Worm (Caenorhabditis elegans) whole organism, L2 larva: ENCODE results near the gene ins-4.

ENCODE experiments used
- F13H6.1 ChIP-seq: sonication (generic microtip); optimal IDR thresholded peaks from 2 replicates; lab custom pipeline; 2016; ENCODE audit warnings: missing genetic modification characterization, missing compliant biosample characterization
- Y55F3AM.14 ChIP-seq: fragments of 200-800 bp; sonication (Bioruptor generic); optimal IDR thresholded peaks from 2 replicates; lab custom pipeline; 2018; ENCODE audit warnings: mild to moderate bottlenecking, missing genetic modification characterization, missing compliant biosample characterization
- alr-1 ChIP-seq: fragments of 150-350 bp; optimal IDR thresholded peaks from 2 replicates; lab custom pipeline; 2014; ENCODE audit warnings: missing biosample characterization, missing genetic modification characterization
- aly-2 ChIP-seq: fragments of 150-350 bp; optimal IDR thresholded peaks from 2 replicates; lab custom pipeline; 2014; ENCODE audit warnings: missing biosample characterization, missing genetic modification characterization
- ama-1 ChIP-seq: fragments of 150-350 bp; optimal IDR thresholded peaks from 2 replicates; lab custom pipeline; 2018; ENCODE audit warnings: inconsistent platforms
- blmp-1 ChIP-seq: sonication (generic microtip); optimal IDR thresholded peaks from 2 replicates; lab custom pipeline; 2017; ENCODE audit warnings: missing genetic modification characterization, mild to moderate bottlenecking, missing compliant biosample characterization, antibody characterized with exemption, moderate library complexity; ENCODE audit not compliant: insufficient read depth
- ceh-16 ChIP-seq: fragments of 150-350 bp; optimal IDR thresholded peaks from 2 replicates; lab custom pipeline; 2014; ENCODE audit warnings: missing biosample characterization, missing genetic modification characterization
- ceh-82 ChIP-seq: fragments of 150-350 bp; optimal IDR thresholded peaks from 2 replicates; lab custom pipeline; 2014; ENCODE audit warnings: missing biosample characterization, missing genetic modification characterization
- crh-2 ChIP-seq: sonication (generic microtip); optimal IDR thresholded peaks from 2 replicates; lab custom pipeline; 2017; ENCODE audit warnings: missing biosample characterization, missing genetic modification characterization
- dmd-4 ChIP-seq: sonication (generic microtip); optimal IDR thresholded peaks from 2 replicates; lab custom pipeline; 2017; ENCODE audit warnings: missing biosample characterization, missing genetic modification characterization
- egl-27 ChIP-seq: sonication (generic microtip); optimal IDR thresholded peaks from 3 replicates; lab custom pipeline; 2017; ENCODE audit warnings: missing biosample characterization, missing genetic modification reagents, missing genetic modification characterization
- elt-1 ChIP-seq: fragments of 150-350 bp; optimal IDR thresholded peaks from 2 replicates; lab custom pipeline; 2014; ENCODE audit warnings: missing biosample characterization, missing genetic modification characterization
- elt-3 ChIP-seq: sonication (generic microtip); optimal IDR thresholded peaks from 2 replicates; lab custom pipeline; 2017; ENCODE audit warnings: missing biosample characterization, missing genetic modification characterization
- fos-1 ChIP-seq: fragments of 150-350 bp; optimal IDR thresholded peaks from 2 replicates; lab custom pipeline; 2014; ENCODE audit warnings: missing biosample characterization, missing genetic modification characterization
- gmeb-1 ChIP-seq: fragments of 150-350 bp; optimal IDR thresholded peaks from 2 replicates; lab custom pipeline; 2014; ENCODE audit warnings: missing biosample characterization, missing genetic modification characterization
- lin-13 ChIP-seq: fragments of 150-350 bp; optimal IDR thresholded peaks from 2 replicates; lab custom pipeline; 2014; ENCODE audit warnings: missing biosample characterization, missing genetic modification reagents, missing genetic modification characterization
- lin-39 ChIP-seq: fragments of 150-350 bp; optimal IDR thresholded peaks from 2 replicates; lab custom pipeline; 2014; ENCODE audit warnings: missing biosample characterization, missing genetic modification reagents, missing genetic modification characterization
- lsy-2 ChIP-seq, 2 experiments: fragments of 150-350 bp in 1 of 2; sonication (generic microtip) in 1 of 2; optimal IDR thresholded peaks; 2 replicates each; lab custom pipeline; 2014 to 2017; ENCODE audit warnings: missing biosample characterization in 2 of 2, missing genetic modification characterization in 2 of 2
- mdl-1 ChIP-seq, 2 experiments: fragments of 150-350 bp in 1 of 2; sonication (generic microtip) in 1 of 2; optimal IDR thresholded peaks; 2 replicates each; lab custom pipeline; 2017; ENCODE audit warnings: missing biosample characterization in 2 of 2, missing genetic modification characterization in 2 of 2
- nhr-10 ChIP-seq: sonication (generic microtip); optimal IDR thresholded peaks from 2 replicates; lab custom pipeline; 2017; ENCODE audit warnings: missing biosample characterization, missing genetic modification characterization
- nhr-11 ChIP-seq: fragments of 150-350 bp; optimal IDR thresholded peaks from 2 replicates; lab custom pipeline; 2014; ENCODE audit warnings: missing biosample characterization, missing genetic modification characterization
- nhr-129 ChIP-seq: fragments of 150-350 bp; optimal IDR thresholded peaks from 2 replicates; lab custom pipeline; 2014; ENCODE audit warnings: missing biosample characterization, missing genetic modification characterization
- nhr-23 ChIP-seq: fragments of 150-350 bp; optimal IDR thresholded peaks from 2 replicates; lab custom pipeline; 2014; ENCODE audit warnings: missing biosample characterization, missing genetic modification reagents, missing genetic modification characterization
- nhr-237 ChIP-seq: fragments of 150-350 bp; optimal IDR thresholded peaks from 2 replicates; lab custom pipeline; 2014; ENCODE audit warnings: missing biosample characterization, missing genetic modification characterization
- nhr-25 ChIP-seq: fragments of 150-350 bp; sonication (generic microtip); optimal IDR thresholded peaks from 3 replicates; lab custom pipeline; 2014; ENCODE audit warnings: missing biosample characterization, missing genetic modification characterization
- nhr-6 ChIP-seq: fragments of 150-350 bp; optimal IDR thresholded peaks from 2 replicates; lab custom pipeline; 2014; ENCODE audit warnings: missing biosample characterization, missing genetic modification characterization
- nhr-77 ChIP-seq: fragments of 150-350 bp; optimal IDR thresholded peaks from 2 replicates; lab custom pipeline; 2014; ENCODE audit warnings: missing biosample characterization, missing genetic modification characterization
- peb-1 ChIP-seq: fragments of 150-350 bp; optimal IDR thresholded peaks from 2 replicates; lab custom pipeline; 2014; ENCODE audit warnings: missing biosample characterization, missing genetic modification characterization
- sem-4 ChIP-seq: fragments of 150-350 bp; optimal IDR thresholded peaks from 2 replicates; lab custom pipeline; 2014; ENCODE audit warnings: missing biosample characterization, missing genetic modification reagents, missing genetic modification characterization
- skn-1 ChIP-seq: sonication (generic microtip); optimal IDR thresholded peaks from 2 replicates; lab custom pipeline; 2017; ENCODE audit warnings: missing biosample characterization, missing genetic modification characterization
- sma-3 ChIP-seq: sonication (generic microtip); optimal IDR thresholded peaks from 2 replicates; lab custom pipeline; 2016; ENCODE audit warnings: missing genetic modification reagents, missing genetic modification characterization, missing compliant biosample characterization
- sma-9 ChIP-seq, 2 experiments: fragments of 150-350 bp in 1 of 2; sonication (generic microtip) in 1 of 2; optimal IDR thresholded peaks; 2 replicates each; lab custom pipeline; 2014 to 2016; ENCODE audit warnings: missing genetic modification characterization in 2 of 2, mild to moderate bottlenecking in 1 of 2, missing biosample characterization in 1 of 2, missing compliant biosample characterization in 1 of 2, missing genetic modification reagents in 1 of 2, moderate library complexity in 1 of 2
- snpc-4 ChIP-seq: fragments of 150-350 bp; optimal IDR thresholded peaks from 2 replicates; lab custom pipeline; 2014; ENCODE audit warnings: missing biosample characterization, missing genetic modification characterization
- unc-39 ChIP-seq: fragments of 150-350 bp; optimal IDR thresholded peaks from 2 replicates; lab custom pipeline; 2014; ENCODE audit warnings: missing biosample characterization, missing genetic modification characterization
- unc-55 ChIP-seq: fragments of 150-350 bp; sonication (generic microtip); optimal IDR thresholded peaks from 3 replicates; lab custom pipeline; 2014; ENCODE audit warnings: missing biosample characterization, missing genetic modification reagents, missing genetic modification characterization
- unc-62 ChIP-seq: fragments of 150-350 bp; optimal IDR thresholded peaks from 2 replicates; lab custom pipeline; 2014; ENCODE audit warnings: missing biosample characterization, missing genetic modification reagents, missing genetic modification characterization
- zag-1 ChIP-seq: fragments of 150-350 bp; optimal IDR thresholded peaks from 2 replicates; lab custom pipeline; 2014; ENCODE audit warnings: missing biosample characterization, missing genetic modification characterization
- ztf-1 ChIP-seq: fragments of 200-800 bp; sonication (Bioruptor generic); conservative IDR thresholded peaks from 2 replicates; pipeline ENCODE4 v1.3.6; 2022; ENCODE audit warnings: missing genetic modification characterization, missing compliant biosample characterization
- ztf-11 ChIP-seq: sonication (generic microtip); optimal IDR thresholded peaks from 2 replicates; lab custom pipeline; 2017; ENCODE audit warnings: missing biosample characterization, missing genetic modification characterization
- ztf-4 ChIP-seq: fragments of 150-350 bp; optimal IDR thresholded peaks from 2 replicates; lab custom pipeline; 2014; ENCODE audit warnings: missing biosample characterization, missing genetic modification characterization

ins-4 gene

DNA sequence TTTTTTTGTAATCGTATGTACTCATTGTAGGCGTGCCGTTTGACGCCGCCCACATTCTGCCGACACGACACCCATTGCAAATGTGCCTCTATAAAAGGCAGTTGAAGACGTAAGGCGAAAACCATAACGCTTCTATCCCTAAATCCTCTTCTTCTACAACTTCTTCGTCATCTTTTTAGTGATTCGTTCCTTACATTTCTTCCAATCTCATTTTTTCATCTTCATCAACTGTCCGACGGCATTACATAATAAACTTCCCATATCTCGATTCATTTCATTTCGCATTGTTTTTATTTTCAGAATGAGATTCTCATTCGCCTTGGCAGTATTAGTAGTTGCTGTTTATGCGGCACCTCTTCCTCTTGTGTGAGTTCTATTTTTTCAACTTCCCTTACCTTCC lies 24.2 kb downstream of the ins-4 start, which contains the start of gene ZK84.1:
ZK84.1 (plus strand) TSS at position 301 of the 400 bp plus-strand sequence.
- no peak for TF ChIP-seq ztf-4 (tag; lab: Kevin White, UChicago)
- TF ChIP-seq crh-2 (tag; lab: Kevin White, UChicago) = no peak
- no peak for TF ChIP-seq nhr-25 (tag; lab: Kevin White, UChicago)
- no peak for TF ChIP-seq peb-1 (tag; lab: Kevin White, UChicago)
- TF ChIP-seq alr-1 (tag; lab: Kevin White, UChicago) = no peak
- no peak for TF ChIP-seq lsy-2 (tag; optimal IDR thresholded peaks at IDR 0.05; lab: Kevin White, UChicago)
- no peak for TF ChIP-seq nhr-6 (tag; lab: Kevin White, UChicago)
- no peak for TF ChIP-seq gmeb-1

DNA sequence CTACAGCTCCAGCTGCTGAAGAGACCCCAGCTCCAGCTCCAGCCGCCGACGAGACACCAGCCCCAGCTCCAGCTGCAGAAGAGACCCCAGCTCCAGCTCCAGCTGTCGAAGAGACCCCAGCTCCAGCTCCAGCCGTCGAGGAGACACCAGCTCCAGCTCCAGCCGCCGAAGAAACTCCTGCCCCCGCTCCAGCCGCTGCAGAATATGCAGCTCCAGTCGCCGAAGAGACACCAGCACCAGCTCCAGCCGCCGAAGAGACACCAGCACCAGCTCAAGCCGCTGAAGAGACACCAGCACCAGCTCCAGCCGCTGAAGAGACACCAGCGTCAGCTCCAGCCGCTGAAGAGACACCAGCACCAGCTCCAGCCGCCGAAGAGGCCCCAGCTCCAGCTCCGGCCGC lies 26.4 kb downstream of the ins-4 start:
- no peak for TF ChIP-seq lin-39 (tag; lab: Kevin White, UChicago)
- TF ChIP-seq nhr-10 (tag; lab: Kevin White, UChicago) = no peak
- no peak for TF ChIP-seq nhr-11 (tag; lab: Kevin White, UChicago)
- TF ChIP-seq elt-1 (tag; lab: Kevin White, UChicago) = no peak
- TF ChIP-seq zag-1 (tag; lab: Kevin White, UChicago) = no peak
- no peak for TF ChIP-seq skn-1 (tag; lab: Kevin White, UChicago)

DNA sequence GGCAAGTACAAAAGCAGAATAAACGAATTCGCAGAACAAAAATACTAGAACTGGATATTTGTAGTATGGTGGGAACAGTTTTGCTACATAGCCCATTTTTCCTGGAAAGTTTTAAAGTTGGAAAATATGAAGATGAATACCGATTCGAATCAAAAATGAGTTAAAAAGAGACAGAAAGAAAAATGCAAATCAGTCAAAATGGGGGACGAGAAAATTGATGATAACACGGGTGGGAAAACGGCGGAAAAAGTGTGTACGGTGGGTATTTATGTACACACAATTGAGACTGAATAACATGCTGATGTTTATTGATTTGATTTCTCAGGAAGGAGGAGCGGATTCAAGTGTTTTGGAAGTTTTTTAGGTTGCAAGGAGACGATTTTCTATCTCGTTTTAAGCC lies 28.7 kb downstream of the ins-4 start, which contains the start of gene R12C12.9:
R12C12.9 (minus strand) TSS at position 101 of the 400 bp plus-strand sequence.
- TF ChIP-seq sem-4 (tag; lab: Kevin White, UChicago) = no peak
- no peak for TF ChIP-seq sma-3 (GFP tag; lab: Kevin White, UChicago)
- TF ChIP-seq dmd-4 (tag; lab: Kevin White, UChicago) = no peak
- TF ChIP-seq unc-55 = no peak
- TF ChIP-seq aly-2 (tag; lab: Kevin White, UChicago) = no peak
- no peak for TF ChIP-seq elt-3 (tag; lab: Kevin White, UChicago)
- TF ChIP-seq snpc-4 (tag; lab: Kevin White, UChicago) = no peak
- TF ChIP-seq nhr-77 (tag; lab: Kevin White, UChicago) = no peak
- TF ChIP-seq lin-13 (GFP tag; lab: Kevin White, UChicago) = no peak
- no peak for TF ChIP-seq unc-62 (GFP tag; lab: Kevin White, UChicago)
- no peak for TF ChIP-seq ztf-4 (tag; lab: Kevin White, UChicago)
- TF ChIP-seq nhr-11 (tag; lab: Kevin White, UChicago) = no peak
- no peak for TF ChIP-seq zag-1 (tag; lab: Kevin White, UChicago)
- TF ChIP-seq egl-27 (tag; lab: Kevin White, UChicago) = no peak
- TF ChIP-seq ceh-82 (tag; lab: Kevin White, UChicago) = no peak
- TF ChIP-seq sma-9 (GFP tag; optimal IDR thresholded peaks at IDR 0.05; lab: Kevin White, UChicago) = no peak
- no peak for TF ChIP-seq sma-9 (tag; optimal IDR thresholded peaks at IDR 0.05; lab: Kevin White, UChicago)
- TF ChIP-seq unc-39 = no peak
- no peak for TF ChIP-seq ztf-11 (tag; lab: Kevin White, UChicago)

DNA sequence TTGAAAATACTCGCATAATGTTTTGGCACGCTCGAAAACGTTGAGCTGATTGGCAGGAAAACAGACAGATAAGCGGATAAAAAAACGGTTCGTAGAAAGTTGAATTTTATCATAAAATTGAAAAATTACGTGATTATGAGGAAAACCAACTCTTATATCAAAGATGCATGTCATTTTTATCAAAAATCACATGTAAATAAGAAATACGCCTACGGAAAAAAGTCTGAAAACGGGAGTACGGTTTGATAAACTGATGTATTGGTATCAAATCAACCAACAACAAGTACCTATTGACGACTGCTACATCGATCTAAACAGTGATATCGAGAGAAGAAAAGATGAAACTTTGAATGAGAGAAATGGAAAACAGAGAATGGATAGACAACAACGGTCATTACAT lies 29.5 kb downstream of the ins-4 start:
- TF ChIP-seq mdl-1 (tag; optimal IDR thresholded peaks at IDR 0.05; lab: Kevin White, UChicago) (no peak), snpc-4 (tag; lab: Kevin White, UChicago) (no peak), ceh-82 (tag; lab: Kevin White, UChicago) (no peak), blmp-1 (no peak), ceh-16 (tag; lab: Kevin White, UChicago) (no peak), aly-2 (tag; lab: Kevin White, UChicago) (no peak), fos-1 (peak; percentile 37), skn-1 (tag; lab: Kevin White, UChicago) (no peak), F13H6.1 (tag; lab: Kevin White, UChicago) (peak; percentile 3), unc-62 (GFP tag; lab: Kevin White, UChicago) (no peak), crh-2 (tag; lab: Kevin White, UChicago) (peak; percentile 16), ztf-1 (no peak), nhr-23 (no peak), ztf-4 (tag; lab: Kevin White, UChicago) (no peak), nhr-237 (tag; lab: Kevin White, UChicago) (no peak), ama-1 (lab: Kevin White, UChicago) (no peak), nhr-129 (tag; lab: Kevin White, UChicago) (peak; percentile 7), sem-4 (tag; lab: Kevin White, UChicago) (no peak), Y55F3AM.14 (GFP tag; lab: Kevin White, UChicago) (no peak)
